Fruit fly (Drosophila melanogaster): Measurements from ENCODE around the gene CG46441.

CG46441 gene

dm6 chr3R:20501910-20502309 is at the start of gene CG46441:
Gene CG46441 (minus strand): TSS chr3R:20502010.
- TF ChIP-seq bab1 (GFP tag; optimal IDR thresholded peaks at IDR 0.05) (no peak), cnc (optimal IDR thresholded peaks at IDR 0.05) (no peak)

- peak; percentile 87 for TF ChIP-seq Crg-1 (GFP tag; optimal IDR thresholded peaks at IDR 0.05)
- peak; percentile 73 for TF ChIP-seq cic (GFP tag; optimal IDR thresholded peaks at IDR 0.05)
- TF ChIP-seq pad (GFP tag; optimal IDR thresholded peaks at IDR 0.05): peak; percentile 12
- peak; percentile 84 for TF ChIP-seq Mnt (GFP tag; optimal IDR thresholded peaks at IDR 0.05)
- peak; percentile 23 for TF ChIP-seq Clk (GFP tag; optimal IDR thresholded peaks at IDR 0.05)
- TF ChIP-seq CG7045 (GFP tag; optimal IDR thresholded peaks at IDR 0.05): peak; percentile 52
- no peak for TF ChIP-seq CG11617 (GFP tag; optimal IDR thresholded peaks at IDR 0.05)
- peak; percentile 73 for TF ChIP-seq kay (GFP tag; ENCODE audit: borderline replicate concordance)
- TF ChIP-seq ovo (GFP tag; optimal IDR thresholded peaks at IDR 0.05): peak; percentile 72
- peak; percentile 64 for TF ChIP-seq Hr96 (GFP tag; optimal IDR thresholded peaks at IDR 0.05)
- TF ChIP-seq CG14711 (tag; optimal IDR thresholded peaks at IDR 0.05): peak; percentile 17
- TF ChIP-seq toe (GFP tag; optimal IDR thresholded peaks at IDR 0.05): no peak
- peak; percentile 75 for TF ChIP-seq CG7101 (tag; optimal IDR thresholded peaks at IDR 0.05)
- TF ChIP-seq CG33017 (tag; optimal IDR thresholded peaks at IDR 0.05): peak; percentile 36
- TF ChIP-seq CG1620 (GFP tag; optimal IDR thresholded peaks at IDR 0.05): no peak
- peak; percentile 90 for TF ChIP-seq CG12768 (GFP tag; optimal IDR thresholded peaks at IDR 0.05)
- no peak for TF ChIP-seq CG5204 (GFP tag; optimal IDR thresholded peaks at IDR 0.05)
- TF ChIP-seq bab1 (GFP tag; optimal IDR thresholded peaks at IDR 0.05): peak; percentile 36
These were observed 49.0 kb upstream of the CG46441 start for dm6 chr3R:20550632-20551486.

- TF ChIP-seq CG1620 (GFP tag; optimal IDR thresholded peaks at IDR 0.05) (peak; percentile 79), toe (GFP tag; optimal IDR thresholded peaks at IDR 0.05) (peak; percentile 63), ovo (GFP tag; optimal IDR thresholded peaks at IDR 0.05) (peak; percentile 20), CG5204 (GFP tag; optimal IDR thresholded peaks at IDR 0.05) (peak; percentile 77), cic (GFP tag; optimal IDR thresholded peaks at IDR 0.05) (peak; percentile 75), CG12768 (GFP tag; optimal IDR thresholded peaks at IDR 0.05) (peak; percentile 85), CG11617 (GFP tag; optimal IDR thresholded peaks at IDR 0.05) (peak; percentile 90), CG7045 (GFP tag; optimal IDR thresholded peaks at IDR 0.05) (peak; percentile 87), CG7101 (tag; optimal IDR thresholded peaks at IDR 0.05) (peak; percentile 86), Mnt (GFP tag; optimal IDR thresholded peaks at IDR 0.05) (peak; percentile 77), pad (GFP tag; optimal IDR thresholded peaks at IDR 0.05) (peak; percentile 80), Clk (GFP tag; optimal IDR thresholded peaks at IDR 0.05) (peak; percentile 78), tj (GFP tag; optimal IDR thresholded peaks at IDR 0.05) (peak; percentile 97), bab1 (GFP tag; optimal IDR thresholded peaks at IDR 0.05) (peak; percentile 85), CG14711 (tag; optimal IDR thresholded peaks at IDR 0.05) (peak; percentile 86), cnc (optimal IDR thresholded peaks at IDR 0.05) (no peak), Hr96 (GFP tag; optimal IDR thresholded peaks at IDR 0.05) (peak; percentile 44), Crg-1 (GFP tag; optimal IDR thresholded peaks at IDR 0.05) (no peak), CG33017 (tag; optimal IDR thresholded peaks at IDR 0.05) (peak; percentile 91), kay (GFP tag; ENCODE audit: borderline replicate concordance) (peak; percentile 65)
These were observed 48.2 kb upstream of the CG46441 start for dm6 chr3R:20549855-20550603.

dm6 chr3R:20549017-20549854 is 47.4 kb upstream of the CG46441 start:
- TF ChIP-seq kay (GFP tag; ENCODE audit: borderline replicate concordance) (peak; percentile 64), CG11617 (GFP tag; optimal IDR thresholded peaks at IDR 0.05) (no peak), CG12768 (GFP tag; optimal IDR thresholded peaks at IDR 0.05) (peak; percentile 63), pad (GFP tag; optimal IDR thresholded peaks at IDR 0.05) (peak; percentile 7), bab1 (GFP tag; optimal IDR thresholded peaks at IDR 0.05) (no peak), Crg-1 (GFP tag; optimal IDR thresholded peaks at IDR 0.05) (no peak), Mnt (GFP tag; optimal IDR thresholded peaks at IDR 0.05) (peak; percentile 71), Clk (GFP tag; optimal IDR thresholded peaks at IDR 0.05) (peak; percentile 63), CG7101 (tag; optimal IDR thresholded peaks at IDR 0.05) (peak; percentile 24), CG7045 (GFP tag; optimal IDR thresholded peaks at IDR 0.05) (peak; percentile 60), cic (GFP tag; optimal IDR thresholded peaks at IDR 0.05) (peak; percentile 92), toe (GFP tag; optimal IDR thresholded peaks at IDR 0.05) (peak; percentile 36), CG33017 (tag; optimal IDR thresholded peaks at IDR 0.05) (peak; percentile 60), ovo (GFP tag; optimal IDR thresholded peaks at IDR 0.05) (peak; percentile 29), Hr96 (GFP tag; optimal IDR thresholded peaks at IDR 0.05) (no peak)

- TF ChIP-seq kay (GFP tag; ENCODE audit: borderline replicate concordance) (no peak), cnc (optimal IDR thresholded peaks at IDR 0.05) (no peak), toe (GFP tag; optimal IDR thresholded peaks at IDR 0.05) (no peak), pad (GFP tag; optimal IDR thresholded peaks at IDR 0.05) (no peak), tj (GFP tag; optimal IDR thresholded peaks at IDR 0.05) (no peak), CG5204 (GFP tag; optimal IDR thresholded peaks at IDR 0.05) (no peak), CG11617 (GFP tag; optimal IDR thresholded peaks at IDR 0.05) (no peak), CG1620 (GFP tag; optimal IDR thresholded peaks at IDR 0.05) (no peak), CG14711 (tag; optimal IDR thresholded peaks at IDR 0.05) (no peak), ovo (GFP tag; optimal IDR thresholded peaks at IDR 0.05) (no peak)
These were observed 46.4 kb upstream of the CG46441 start for dm6 chr3R:20548255-20548654.

Measured in whole organism, adult.